Worm (Caenorhabditis elegans): Measurements from ENCODE around the gene daf-22.

- TF ChIP-seq ama-1 (optimal IDR thresholded peaks at IDR 0.05) (no peak), ceh-36 (tag; optimal IDR thresholded peaks at IDR 0.05) (no peak), tbx-11 (GFP tag; IDR thresholded peaks at IDR 0.05) (no peak), tbx-37 (GFP tag; conservative IDR thresholded peaks at IDR 0.05) (no peak), ets-7 (tag; optimal IDR thresholded peaks at IDR 0.05) (no peak)
These were observed 24.4 kb upstream of the daf-22 start, which contains the start of gene sre-34 for ce11 chrII:12449849-12450248.

Data from whole organism, early embryonic.